Worm (Caenorhabditis elegans): ENCODE data around the gene srw-69.

- TF ChIP-seq fos-1 (tag; optimal IDR thresholded peaks at IDR 0.05) (no peak), F26F4.8 (GFP tag; conservative IDR thresholded peaks at IDR 0.05) (no peak), ces-1 (GFP tag; optimal IDR thresholded peaks at IDR 0.05) (no peak)
Measured at ce11 chrV:7414909-7415308, 13.9 kb downstream of the srw-69 start, which contains the start of gene F18E3.12.
